Worm (Caenorhabditis elegans) whole organism, L3 larva: ENCODE data around the gene ZC190.2.
A peak's percentile ranks its signal among the peaks of the same experiment; 100 is the strongest.

Source experiments
- elt-2 ChIP-seq: sonication (generic microtip); optimal IDR thresholded peaks from 2 replicates; lab custom pipeline; 2016; ENCODE audit warnings: missing genetic modification reagents, mild to moderate bottlenecking, missing genetic modification characterization, missing compliant biosample characterization
- fos-1 ChIP-seq: fragments of 150-350 bp; optimal IDR thresholded peaks from 2 replicates; lab custom pipeline; 2014; ENCODE audit warnings: missing biosample characterization, missing genetic modification characterization
- ztf-4 ChIP-seq: fragments of 150-350 bp; optimal IDR thresholded peaks from 2 replicates; lab custom pipeline; 2014; ENCODE audit warnings: missing biosample characterization, missing genetic modification characterization

The ZC190.2 gene

ce11 chrV:8730991-8731390 lies 49.8 kb downstream of the ZC190.2 start:
- TF ChIP-seq fos-1 (tag; lab: Kevin White, UChicago) (no peak), elt-2 (tag; lab: Kevin White, UChicago) (peak; percentile 68), ztf-4 (no peak)
